Fruit fly (Drosophila melanogaster) Kc167 (cell line): Measurements from ENCODE around the gene H2.0.

Experiments used
- Myc ChIP-seq: fragments of >200 bp; optimal IDR thresholded peaks from 2 replicates; lab custom pipeline; 2017; ENCODE audit warnings: missing external identifiers
- Sin3A ChIP-seq: fragments of >200 bp; optimal IDR thresholded peaks from 2 replicates; lab custom pipeline; 2018; ENCODE audit warnings: missing external identifiers
- h ChIP-seq: fragments of >200 bp; optimal IDR thresholded peaks from 3 replicates; lab custom pipeline; 2018; ENCODE audit warnings: missing external identifiers
- insv ChIP-seq: fragments of >200 bp; optimal IDR thresholded peaks from 3 replicates; lab custom pipeline; 2018; ENCODE audit warnings: missing external identifiers
- psq ChIP-seq: fragments of >200 bp; optimal IDR thresholded peaks from 2 replicates; lab custom pipeline; 2017; ENCODE audit warnings: missing external identifiers
- ttk ChIP-seq: sonication (Bioruptor generic); optimal IDR thresholded peaks from 2 replicates; lab custom pipeline; 2017; ENCODE audit warnings: missing external identifiers

Gene H2.0

DNA sequence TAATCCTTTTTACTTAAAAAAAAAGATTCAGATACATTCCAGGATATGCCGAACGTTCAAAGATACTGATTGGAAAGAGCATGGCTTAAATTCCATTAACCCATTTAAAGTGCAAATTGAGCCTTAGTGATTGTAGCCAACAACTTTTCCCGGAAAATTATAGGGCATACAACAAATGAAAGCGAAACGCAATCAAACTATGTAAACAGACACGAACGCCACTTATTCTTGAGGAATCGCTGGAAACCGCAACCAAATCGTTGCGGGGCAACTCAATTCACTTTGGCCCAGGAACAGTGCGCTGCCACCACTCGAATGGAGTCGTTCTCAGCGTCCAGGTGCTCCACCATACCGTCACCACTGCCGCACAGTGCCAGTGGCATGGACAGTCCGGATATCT lies 1.3 kb upstream of the H2.0 start, which contains the start of gene CG13996:
TSS of gene CG13996 (plus strand) at position 301 of the 400 bp plus-strand sequence.
- TF ChIP-seq Myc (lab: Kevin White, UChicago), result no peak
- no peak for TF ChIP-seq ttk (lab: Kevin White, UChicago)
- no peak for TF ChIP-seq h (lab: Kevin White, UChicago)
- no peak for TF ChIP-seq Sin3A
- no peak for TF ChIP-seq psq
- no peak for TF ChIP-seq insv (lab: Kevin White, UChicago)

DNA sequence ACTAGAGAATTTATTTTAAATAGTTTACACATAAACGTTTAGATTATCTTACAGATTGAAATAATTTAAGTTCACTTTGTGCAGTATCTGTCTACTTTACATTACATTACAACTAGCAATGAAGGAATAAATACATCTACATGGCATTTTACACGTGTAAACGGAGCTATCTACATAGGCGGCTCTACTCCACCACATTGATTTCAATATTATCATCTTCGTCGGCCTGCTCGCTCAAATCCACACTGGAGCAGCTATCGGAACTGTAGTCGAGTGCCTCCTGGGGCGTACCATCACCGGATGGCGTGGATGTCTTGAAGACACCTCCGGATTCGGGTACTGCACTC lies 6.2 kb downstream of the H2.0 start:
- TF ChIP-seq insv (lab: Kevin White, UChicago) (no peak), ttk (lab: Kevin White, UChicago) (no peak), psq (no peak), Sin3A (no peak), Myc (lab: Kevin White, UChicago) (no peak), h (lab: Kevin White, UChicago) (no peak)

DNA sequence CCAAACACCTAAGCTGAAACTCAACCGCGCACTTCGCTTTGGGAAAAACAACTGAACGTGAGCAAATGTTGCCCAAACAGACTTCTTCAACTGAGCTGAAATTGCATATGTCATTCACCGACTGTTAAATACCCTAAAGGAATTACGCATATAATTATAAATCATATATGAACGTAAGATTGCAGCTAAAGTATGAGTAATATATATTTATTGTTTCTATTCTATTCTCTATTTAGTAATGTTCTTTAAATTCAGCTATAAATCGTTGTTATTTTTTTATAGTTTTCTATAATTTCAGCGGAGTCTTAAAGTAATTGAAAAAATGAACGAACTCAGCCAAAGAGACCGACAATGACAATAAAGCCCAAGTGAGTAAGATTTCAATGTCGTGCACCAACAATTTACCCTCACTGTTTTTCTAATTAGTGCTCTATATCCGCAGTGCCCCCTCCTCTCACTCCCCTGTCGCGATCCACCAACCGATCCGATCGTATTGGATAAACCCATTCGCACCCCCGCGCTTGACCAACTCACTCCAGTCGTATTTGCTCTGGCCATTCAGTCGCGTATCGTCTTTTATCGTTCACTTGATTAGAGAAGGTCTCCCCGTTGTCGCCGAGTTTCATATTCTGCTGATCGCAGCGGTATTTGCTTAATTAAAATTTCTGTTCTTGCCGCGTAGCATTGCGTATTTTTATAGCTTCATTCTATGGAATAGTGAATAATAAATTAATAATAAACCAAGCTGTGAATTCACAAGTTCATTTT lies 6.7 kb downstream of the H2.0 start, which contains the start of gene CG9098:
TSS of gene CG9098 (minus strand) at position 36 of the 768 bp plus-strand sequence.
- no peak for TF ChIP-seq Myc (lab: Kevin White, UChicago)
- TF ChIP-seq Sin3A, result no peak
- TF ChIP-seq ttk (lab: Kevin White, UChicago), result no peak
- TF ChIP-seq h (lab: Kevin White, UChicago), result no peak
- no peak for TF ChIP-seq psq
- no peak for TF ChIP-seq insv (lab: Kevin White, UChicago)

DNA sequence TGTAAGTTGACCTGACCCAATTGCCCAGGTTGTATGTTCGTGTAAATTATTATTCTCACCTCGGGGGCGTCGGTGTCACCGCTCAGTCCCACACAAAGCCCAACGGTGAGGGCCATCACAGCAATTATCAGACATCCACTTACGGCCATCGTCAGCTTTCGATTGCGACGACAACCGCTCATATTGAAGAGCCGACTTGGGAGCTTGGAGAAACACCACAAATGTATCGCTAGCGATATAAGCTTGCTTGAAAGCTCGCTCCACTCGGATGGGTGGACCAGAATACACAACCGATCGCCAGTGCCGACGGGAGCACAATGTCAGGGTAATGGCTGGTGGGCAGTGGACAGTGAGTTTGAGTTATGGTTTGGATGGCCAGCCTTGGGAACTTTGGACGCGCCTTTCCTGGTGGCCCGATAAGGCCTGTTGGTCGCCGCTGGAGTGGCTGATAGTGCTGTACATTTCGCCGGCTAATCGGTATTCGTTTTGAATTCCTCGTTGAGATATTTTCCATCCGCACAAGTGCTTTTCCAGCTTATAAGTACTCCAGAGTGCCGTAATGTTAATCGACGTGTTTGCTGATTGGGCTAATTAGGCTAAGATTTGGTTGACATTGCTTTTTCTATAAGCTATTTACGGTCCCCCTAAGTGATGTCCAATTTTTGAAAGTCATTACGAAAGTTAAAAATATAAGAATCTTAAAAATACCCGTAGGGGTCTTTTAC lies 12.5 kb downstream of the H2.0 start, which contains the start of gene Gal:
TSS of gene Gal (minus strand) at position 320 of the 725 bp plus-strand sequence.
- TF ChIP-seq Sin3A (no peak), h (lab: Kevin White, UChicago) (no peak), insv (lab: Kevin White, UChicago) (no peak), psq (no peak), Myc (lab: Kevin White, UChicago) (no peak), ttk (lab: Kevin White, UChicago) (no peak)

DNA sequence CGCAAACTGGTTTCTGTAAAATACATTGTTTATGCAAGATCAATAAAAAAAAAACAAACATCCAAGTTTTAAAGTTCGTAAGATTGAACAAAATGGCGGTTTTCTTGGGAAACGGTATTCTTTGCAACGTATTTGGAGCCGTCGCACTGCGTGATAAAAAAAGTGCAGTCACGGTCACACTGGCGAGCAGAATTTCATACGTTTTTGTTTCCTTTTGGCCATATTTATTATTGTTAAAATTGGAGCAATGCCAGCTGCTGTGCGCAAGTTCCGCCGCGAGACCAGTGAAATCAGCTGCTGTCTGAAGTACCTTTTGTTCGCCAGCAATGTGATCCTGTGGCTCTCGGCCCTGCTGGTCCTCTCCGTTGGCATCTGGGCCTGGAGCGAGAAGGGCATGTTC lies 19.1 kb downstream of the H2.0 start, which contains the start of gene Tsp26A:
TSS of gene Tsp26A (plus strand) at position 164 of the 400 bp plus-strand sequence.
- TF ChIP-seq psq (no peak), Sin3A (no peak), ttk (lab: Kevin White, UChicago) (no peak), h (lab: Kevin White, UChicago) (no peak), Myc (lab: Kevin White, UChicago) (no peak), insv (lab: Kevin White, UChicago) (no peak)

DNA sequence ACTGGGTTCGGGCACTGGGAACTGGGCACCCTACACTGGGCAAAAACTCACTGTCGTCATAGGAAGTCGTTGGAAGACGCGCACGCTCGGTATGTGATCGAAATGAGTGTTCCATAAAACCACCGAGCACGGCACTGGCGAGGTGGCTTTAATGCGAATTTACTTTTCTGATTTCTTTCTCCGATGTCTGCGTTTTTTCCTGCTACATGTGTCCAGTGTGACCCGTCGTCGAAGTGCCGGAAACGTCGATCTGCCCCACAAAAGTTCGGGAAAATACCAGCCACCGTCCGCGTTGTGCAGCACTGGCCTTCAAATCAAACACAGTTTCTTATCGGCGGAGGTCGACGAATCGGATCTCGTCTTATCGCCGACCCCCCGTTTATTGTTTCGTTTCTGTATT lies 20.0 kb downstream of the H2.0 start, which contains the start of gene Kdm5:
TSS of gene Kdm5 (minus strand) at position 255 of the 400 bp plus-strand sequence.
- TF ChIP-seq ttk (lab: Kevin White, UChicago), result no peak
- no peak for TF ChIP-seq h (lab: Kevin White, UChicago)
- TF ChIP-seq insv (lab: Kevin White, UChicago), result no peak
- no peak for TF ChIP-seq Sin3A
- no peak for TF ChIP-seq psq
- TF ChIP-seq Myc (lab: Kevin White, UChicago), result no peak

DNA sequence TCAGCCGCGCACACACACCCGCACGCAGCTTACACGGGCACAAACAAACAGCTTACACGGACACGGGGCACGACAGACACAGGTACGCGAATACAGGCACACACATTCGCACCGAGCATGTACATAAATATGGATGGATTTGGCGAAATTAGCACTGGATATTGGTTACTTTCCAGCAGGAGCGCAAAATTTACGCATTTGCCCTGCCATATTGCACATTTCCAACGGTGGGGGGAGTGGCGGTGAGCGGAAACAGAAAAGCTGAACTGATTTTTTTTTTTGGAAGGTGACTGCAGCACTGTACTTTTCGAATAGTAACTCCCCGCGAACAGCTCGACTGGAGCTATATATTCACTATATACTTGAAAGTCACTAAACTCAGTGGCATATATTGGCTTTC lies 20.8 kb downstream of the H2.0 start:
- TF ChIP-seq psq (no peak), ttk (lab: Kevin White, UChicago) (no peak), Sin3A (no peak), h (lab: Kevin White, UChicago) (no peak), insv (lab: Kevin White, UChicago) (no peak), Myc (lab: Kevin White, UChicago) (no peak)

DNA sequence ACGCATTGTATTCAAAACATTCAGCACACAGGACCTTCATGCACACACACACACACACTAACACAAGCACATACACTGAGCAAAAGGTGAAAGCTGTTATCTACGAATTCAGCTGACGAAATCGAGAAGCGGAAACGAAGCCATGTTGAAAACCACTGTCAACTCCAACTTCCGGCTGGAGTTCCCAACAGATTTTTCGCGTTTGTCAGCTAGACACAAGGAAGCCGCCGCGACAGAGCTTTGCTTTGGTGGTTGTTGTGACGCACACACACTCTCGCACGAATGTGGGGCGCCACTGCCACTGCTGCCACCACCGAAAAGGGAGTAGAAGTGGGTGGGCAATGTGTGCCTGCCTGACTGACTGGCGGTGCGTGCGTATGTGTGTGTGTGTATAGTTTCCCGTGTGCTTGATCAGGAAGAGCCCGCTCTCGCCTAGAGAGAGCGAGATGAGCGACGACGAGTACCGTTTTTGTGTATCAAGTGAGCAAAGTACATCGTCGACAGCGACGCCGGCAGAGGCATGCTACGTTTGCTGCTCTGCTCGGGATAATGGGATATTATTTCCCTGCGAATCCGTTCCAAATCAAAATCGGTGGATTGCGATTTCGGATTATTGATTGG lies 21.5 kb downstream of the H2.0 start:
- no peak for TF ChIP-seq Sin3A
- TF ChIP-seq h (lab: Kevin White, UChicago), result no peak
- no peak for TF ChIP-seq ttk (lab: Kevin White, UChicago)
- TF ChIP-seq psq, result no peak
- no peak for TF ChIP-seq Myc (lab: Kevin White, UChicago)
- no peak for TF ChIP-seq insv (lab: Kevin White, UChicago)

DNA sequence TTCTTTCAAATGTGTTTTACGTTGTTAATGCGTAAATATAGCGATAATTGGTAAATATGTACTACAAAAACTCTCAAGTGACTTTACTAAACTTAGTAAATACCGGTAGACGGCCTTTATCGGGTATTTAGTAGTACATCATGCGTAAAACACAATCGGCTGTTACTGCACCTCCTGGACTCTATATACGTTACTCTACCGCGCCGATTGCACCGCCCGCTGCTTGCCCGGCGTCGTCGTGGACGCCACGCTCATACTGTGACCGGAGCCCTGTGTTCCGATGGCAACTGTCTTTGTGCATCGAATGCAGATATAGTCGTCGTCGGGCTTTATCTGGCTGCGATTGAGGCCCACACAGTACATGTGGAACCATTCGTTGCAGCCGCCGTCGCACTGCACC lies 28.8 kb downstream of the H2.0 start:
- TF ChIP-seq insv (lab: Kevin White, UChicago), result no peak
- no peak for TF ChIP-seq h (lab: Kevin White, UChicago)
- TF ChIP-seq Myc (lab: Kevin White, UChicago), result no peak
- no peak for TF ChIP-seq Sin3A
- TF ChIP-seq ttk (lab: Kevin White, UChicago), result no peak
- TF ChIP-seq psq, result no peak

DNA sequence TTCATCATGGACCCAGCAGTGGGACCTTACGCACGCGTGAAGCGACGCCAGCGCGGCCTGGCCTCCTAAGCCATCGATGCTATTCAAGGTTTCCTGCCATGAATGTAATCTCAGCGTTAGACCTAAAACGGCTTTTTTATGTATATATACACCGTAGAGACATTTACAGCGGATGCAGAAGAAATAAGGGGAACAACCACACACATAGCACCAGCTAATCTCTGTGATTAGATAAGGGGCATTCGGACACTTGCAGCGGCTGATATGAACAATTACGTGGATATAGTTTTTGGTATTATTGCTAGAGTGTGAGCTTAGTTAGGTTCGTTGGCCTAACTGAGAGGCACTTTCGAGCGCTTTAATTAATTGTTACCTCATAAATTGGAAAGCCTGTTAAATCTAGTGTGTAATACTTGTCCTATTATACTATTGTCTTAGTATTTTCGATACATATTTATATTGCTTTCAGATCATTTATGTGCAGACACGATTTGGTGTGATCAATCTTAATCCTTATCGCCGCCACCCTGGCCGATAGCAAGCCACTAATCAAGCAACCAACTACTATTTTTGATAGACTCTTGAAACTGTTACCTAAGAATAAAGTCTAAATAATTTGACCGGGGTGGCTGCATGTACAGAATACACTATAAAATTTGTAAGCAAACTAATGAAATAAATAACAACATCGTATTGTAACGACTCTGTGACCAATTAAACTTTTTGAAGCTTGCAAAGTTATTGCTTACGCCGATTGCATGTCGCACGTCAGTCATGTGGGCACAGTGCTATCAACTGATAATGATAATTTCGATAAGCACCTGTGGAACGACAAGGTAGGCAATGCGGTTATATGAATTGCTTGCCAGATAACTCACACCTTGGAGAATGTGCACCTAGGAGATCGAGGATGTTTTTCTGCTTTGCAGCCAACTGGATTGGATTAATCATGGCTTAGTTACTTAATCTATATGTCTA lies 30.8 kb downstream of the H2.0 start:
- TF ChIP-seq insv (lab: Kevin White, UChicago), result no peak
- TF ChIP-seq ttk (lab: Kevin White, UChicago), result no peak
- no peak for TF ChIP-seq psq
- no peak for TF ChIP-seq h (lab: Kevin White, UChicago)
- TF ChIP-seq Myc (lab: Kevin White, UChicago), result no peak
- TF ChIP-seq Sin3A, result no peak
